Fruit fly (Drosophila melanogaster): ENCODE results near the gene Moe.

Gene Moe

dm6 chrX:8866256-8866655 lies 31.9 kb downstream of the Moe start:
- TF ChIP-seq dsx (GFP tag; optimal IDR thresholded peaks at IDR 0.05; ENCODE audit: poor library complexity, severe bottlenecking) (no peak), Blimp-1 (GFP tag; optimal IDR thresholded peaks at IDR 0.05) (peak; percentile 31), eg (GFP tag; IDR thresholded peaks at IDR 0.05) (peak; percentile 52; the same call in 1 of the 3 replicates), OdsH (GFP tag; optimal IDR thresholded peaks at IDR 0.05) (peak; percentile 27), CG8319 (GFP tag; optimal IDR thresholded peaks at IDR 0.05) (no peak), CG15336 (GFP tag; IDR thresholded peaks at IDR 0.05) (peak; percentile 32; the same call in 1 of the 2 replicates), CG9139 (GFP tag; optimal IDR thresholded peaks at IDR 0.05) (no peak), Met (GFP tag; optimal IDR thresholded peaks at IDR 0.05) (peak; percentile 44), CG16779 (tag; optimal IDR thresholded peaks at IDR 0.05) (no peak), CG1621 (tag; optimal IDR thresholded peaks at IDR 0.05) (no peak), spab (GFP tag; optimal IDR thresholded peaks at IDR 0.05) (no peak), CG8632 (GFP tag; optimal IDR thresholded peaks at IDR 0.05) (peak; percentile 19), ss (GFP tag; optimal IDR thresholded peaks at IDR 0.05) (peak in 1 of 2 experiments; percentile 7), fkh (GFP tag; optimal IDR thresholded peaks at IDR 0.05) (no peak), topi (GFP tag; optimal IDR thresholded peaks at IDR 0.05) (peak; percentile 49), Ets21C (GFP tag; optimal IDR thresholded peaks at IDR 0.05) (no peak), Lpt (GFP tag; optimal IDR thresholded peaks at IDR 0.05) (no peak), svp (GFP tag) (peak; percentile 72), net (GFP tag; optimal IDR thresholded peaks at IDR 0.05) (no peak), cyc (GFP tag; optimal IDR thresholded peaks at IDR 0.05) (peak; percentile 36), Hr39 (GFP tag; optimal IDR thresholded peaks at IDR 0.05) (peak; percentile 44), CG32006 (GFP tag; optimal IDR thresholded peaks at IDR 0.05) (no peak), CG6808 (GFP tag; optimal IDR thresholded peaks at IDR 0.05) (no peak), CG6792 (GFP tag; optimal IDR thresholded peaks at IDR 0.05) (peak; percentile 40), Hr4 (GFP tag; optimal IDR thresholded peaks at IDR 0.05) (no peak), vri (GFP tag; optimal IDR thresholded peaks at IDR 0.05) (no peak), Eip78C (GFP tag) (peak; percentile 69), CG3919 (GFP tag; optimal IDR thresholded peaks at IDR 0.05) (peak; percentile 17), Eip75B (GFP tag; optimal IDR thresholded peaks at IDR 0.05) (no peak), Smox (GFP tag; optimal IDR thresholded peaks at IDR 0.05) (peak; percentile 45), esn (GFP tag; optimal IDR thresholded peaks at IDR 0.05) (peak; percentile 62), CG6163 (GFP tag; IDR thresholded peaks at IDR 0.05) (0 out of 3 replicates have a peak, but pooled peaks have one; percentile 33), CG11902 (GFP tag; optimal IDR thresholded peaks at IDR 0.05) (no peak), CG10631 (GFP tag; optimal IDR thresholded peaks at IDR 0.05) (peak; percentile 22), Ets96B (tag; optimal IDR thresholded peaks at IDR 0.05) (peak; percentile 22), CG34406 (GFP tag; optimal IDR thresholded peaks at IDR 0.05) (peak; percentile 44), CG7368 (GFP tag; optimal IDR thresholded peaks at IDR 0.05) (no peak), CG4318 (GFP tag; optimal IDR thresholded peaks at IDR 0.05) (no peak), CG6276 (GFP tag; optimal IDR thresholded peaks at IDR 0.05) (peak; percentile 13), fd59A (GFP tag; optimal IDR thresholded peaks at IDR 0.05) (no peak), CG11294 (GFP tag; IDR thresholded peaks at IDR 0.05) (no peak), pdm3 (GFP tag; optimal IDR thresholded peaks at IDR 0.05) (no peak), Sox14 (GFP tag; optimal IDR thresholded peaks at IDR 0.05) (no peak), achi (GFP tag; optimal IDR thresholded peaks at IDR 0.05) (peak; percentile 28), CG31627 (GFP tag; optimal IDR thresholded peaks at IDR 0.05) (peak; percentile 36), Eip93F (GFP tag; optimal IDR thresholded peaks at IDR 0.05) (no peak), salr (GFP tag; optimal IDR thresholded peaks at IDR 0.05) (no peak), CG3032 (tag; optimal IDR thresholded peaks at IDR 0.05) (peak; percentile 34), lz (GFP tag; optimal IDR thresholded peaks at IDR 0.05) (peak; percentile 40), CG11762 (GFP tag; optimal IDR thresholded peaks at IDR 0.05; ENCODE audit: insufficient read depth) (no peak), acj6 (GFP tag; optimal IDR thresholded peaks at IDR 0.05) (peak; percentile 5), CG10669 (GFP tag; optimal IDR thresholded peaks at IDR 0.05) (no peak)

Data from whole organism, prepupa.